Worm (Caenorhabditis elegans) whole organism, L3 larva: Measurements from ENCODE around the gene mnp-1.

Experiments used
- ama-1 ChIP-seq: fragments of 150-350 bp; optimal IDR thresholded peaks from 2 replicates; lab custom pipeline; 2018
- egl-5 ChIP-seq: fragments of 150-350 bp; optimal IDR thresholded peaks from 2 replicates; lab custom pipeline; 2017; ENCODE audit warnings: missing biosample characterization, missing genetic modification reagents, missing genetic modification characterization, inconsistent platforms
- jun-1 ChIP-seq: fragments of 150-350 bp; optimal IDR thresholded peaks from 2 replicates; lab custom pipeline; 2014; ENCODE audit warnings: missing biosample characterization, missing genetic modification reagents, missing genetic modification characterization
- lin-15B ChIP-seq: fragments of 150-350 bp; optimal IDR thresholded peaks from 2 replicates; lab custom pipeline; 2014; ENCODE audit warnings: missing biosample characterization, missing genetic modification characterization
- nhr-237 ChIP-seq: fragments of 150-350 bp; optimal IDR thresholded peaks from 2 replicates; lab custom pipeline; 2014; ENCODE audit warnings: missing biosample characterization, missing genetic modification characterization
- nhr-77 ChIP-seq: fragments of 150-350 bp; optimal IDR thresholded peaks from 2 replicates; lab custom pipeline; 2014; ENCODE audit warnings: missing biosample characterization, missing genetic modification characterization
- pha-4 ChIP-seq: fragments of 150-350 bp; optimal IDR thresholded peaks from 2 replicates; lab custom pipeline; 2014; ENCODE audit warnings: missing biosample characterization, missing genetic modification reagents, missing genetic modification characterization
- sea-2 ChIP-seq: fragments of 150-350 bp; sonication (generic microtip); optimal IDR thresholded peaks from 4 replicates; lab custom pipeline; 2014; ENCODE audit warnings: missing biosample characterization, missing genetic modification reagents, missing genetic modification characterization
- skn-1 ChIP-seq: fragments of 150-350 bp; optimal IDR thresholded peaks from 2 replicates; lab custom pipeline; 2014; ENCODE audit warnings: missing biosample characterization, missing genetic modification characterization
- snpc-4 ChIP-seq: fragments of 150-350 bp; optimal IDR thresholded peaks from 2 replicates; lab custom pipeline; 2014; ENCODE audit warnings: missing biosample characterization, missing genetic modification characterization
- tbx-2 ChIP-seq: sonication (generic microtip); optimal IDR thresholded peaks from 2 replicates; lab custom pipeline; 2016; ENCODE audit warnings: mild to moderate bottlenecking, missing genetic modification characterization, missing compliant biosample characterization
- unc-39 ChIP-seq: sonication (generic microtip); optimal IDR thresholded peaks from 4 replicates; lab custom pipeline; 2017; ENCODE audit warnings: missing biosample characterization, missing genetic modification characterization
- zag-1 ChIP-seq: fragments of 150-350 bp; optimal IDR thresholded peaks from 2 replicates; lab custom pipeline; 2014; ENCODE audit warnings: missing biosample characterization, missing genetic modification characterization

DNA sequence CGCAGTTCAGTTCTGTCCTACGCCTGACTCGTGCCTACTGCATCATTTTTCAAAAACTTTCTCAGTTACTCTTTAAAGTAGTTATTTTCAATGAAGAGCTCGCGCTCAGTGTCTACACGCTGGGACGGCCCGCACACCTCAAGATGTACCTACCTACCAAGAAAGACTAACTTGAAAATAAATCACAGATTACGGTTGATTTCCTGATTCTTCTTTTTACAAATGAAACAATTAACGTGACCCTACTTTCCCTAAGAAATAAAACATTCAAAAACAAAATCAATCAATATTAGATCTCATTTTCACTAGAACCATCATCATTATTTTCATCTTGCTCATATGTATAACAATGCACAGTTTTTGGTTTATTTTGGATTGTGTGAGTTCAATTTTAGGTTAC is 35.0 kb upstream of the mnp-1 start, which contains the start of gene H38K22.7:
- TF ChIP-seq sea-2 = no peak
- no peak for TF ChIP-seq nhr-77 (tag; lab: Kevin White, UChicago)
- no peak for TF ChIP-seq tbx-2 (tag; lab: Kevin White, UChicago)
- TF ChIP-seq lin-15B = no peak
- no peak for TF ChIP-seq unc-39 (tag; lab: Kevin White, UChicago)
- TF ChIP-seq pha-4 (tag; lab: Kevin White, UChicago) = no peak
- no peak for TF ChIP-seq snpc-4 (tag; lab: Kevin White, UChicago)
- TF ChIP-seq jun-1 = no peak
- no peak for TF ChIP-seq ama-1 (lab: Kevin White, UChicago)
- no peak for TF ChIP-seq egl-5 (tag; lab: Kevin White, UChicago)
- TF ChIP-seq skn-1 (tag; lab: Kevin White, UChicago) = no peak
- TF ChIP-seq zag-1 (tag; lab: Kevin White, UChicago) = no peak
- TF ChIP-seq nhr-237 = no peak
